Fruit fly (Drosophila melanogaster): ENCODE results near the gene CG12708.

CG12708 gene

dm6 chrX:15630815-15631214 is 44.5 kb upstream of the CG12708 start (continued):
- TF ChIP-seq CG18262 (tag; optimal IDR thresholded peaks at IDR 0.05) (no peak), unpg (GFP tag; optimal IDR thresholded peaks at IDR 0.05) (peak; percentile 15), pb (GFP tag; optimal IDR thresholded peaks at IDR 0.05) (no peak), Doc3 (GFP tag; IDR thresholded peaks at IDR 0.05; ENCODE audit: partially characterized antibody) (no peak), br (optimal IDR thresholded peaks at IDR 0.05) (no peak), sisA (GFP tag; IDR thresholded peaks at IDR 0.05) (peak; percentile 14; the same call in 1 of the 2 replicates), CG10366 (GFP tag; IDR thresholded peaks at IDR 0.05) (peak; percentile 36; the same call in 1 of the 2 replicates), dysf (GFP tag; IDR thresholded peaks at IDR 0.05) (0 out of 3 replicates have a peak, but pooled peaks have one; percentile 19), bab2 (GFP tag; optimal IDR thresholded peaks at IDR 0.05) (no peak), Xbp1 (GFP tag; optimal IDR thresholded peaks at IDR 0.05) (peak; percentile 4), kah (GFP tag; optimal IDR thresholded peaks at IDR 0.05) (no peak), CG6683 (GFP tag; optimal IDR thresholded peaks at IDR 0.05) (no peak), CG12071 (GFP tag; optimal IDR thresholded peaks at IDR 0.05) (no peak), CG9797 (GFP tag; optimal IDR thresholded peaks at IDR 0.05) (no peak), CG3847 (GFP tag; IDR thresholded peaks at IDR 0.05) (no peak), ase (GFP tag; IDR thresholded peaks at IDR 0.05) (no peak), chif (GFP tag; optimal IDR thresholded peaks at IDR 0.05) (no peak), YL-1 (GFP tag; optimal IDR thresholded peaks at IDR 0.05) (no peak), gem (tag; optimal IDR thresholded peaks at IDR 0.05) (peak; percentile 36), CG30403 (GFP tag; optimal IDR thresholded peaks at IDR 0.05) (peak; percentile 9), tap (tag; optimal IDR thresholded peaks at IDR 0.05) (no peak), lmd (GFP tag; IDR thresholded peaks at IDR 0.05) (peak; percentile 29), Hr51 (GFP tag; optimal IDR thresholded peaks at IDR 0.05) (peak in 1 of 2 experiments; percentile 37), CG3838 (GFP tag; optimal IDR thresholded peaks at IDR 0.05) (no peak), dm (GFP tag; optimal IDR thresholded peaks at IDR 0.05) (no peak), PHDP (tag; optimal IDR thresholded peaks at IDR 0.05) (peak; percentile 1), CG10565 (GFP tag; optimal IDR thresholded peaks at IDR 0.05) (no peak), NfI (GFP tag; optimal IDR thresholded peaks at IDR 0.05) (no peak), CG7839 (tag; optimal IDR thresholded peaks at IDR 0.05) (no peak), Gsc (GFP tag; IDR thresholded peaks at IDR 0.05) (no peak), bbx (GFP tag; IDR thresholded peaks at IDR 0.05; ENCODE audit: partially characterized antibody) (no peak), CG4404 (GFP tag; IDR thresholded peaks at IDR 0.05) (no peak), amos (GFP tag; IDR thresholded peaks at IDR 0.05; ENCODE audit: partially characterized antibody) (no peak), Aef1 (GFP tag; IDR thresholded peaks at IDR 0.05) (0 out of 3 replicates have a peak, but pooled peaks have one; percentile 18), CG10267 (tag; optimal IDR thresholded peaks at IDR 0.05) (no peak), zen2 (GFP tag; IDR thresholded peaks at IDR 0.05; ENCODE audit: partially characterized antibody) (no peak), CG8089 (GFP tag; optimal IDR thresholded peaks at IDR 0.05) (no peak), CG12942 (GFP tag; optimal IDR thresholded peaks at IDR 0.05) (no peak), CG2875 (GFP tag; optimal IDR thresholded peaks at IDR 0.05) (no peak), CG6254 (GFP tag; optimal IDR thresholded peaks at IDR 0.05) (no peak), MTF-1 (GFP tag; optimal IDR thresholded peaks at IDR 0.05; ENCODE audit: borderline replicate concordance) (no peak), CG7745 (tag; optimal IDR thresholded peaks at IDR 0.05) (no peak), trem (tag; optimal IDR thresholded peaks at IDR 0.05) (no peak), CG9437 (GFP tag; optimal IDR thresholded peaks at IDR 0.05) (no peak), wdn (GFP tag; IDR thresholded peaks at IDR 0.05) (no peak), CG34224 (GFP tag; IDR thresholded peaks at IDR 0.05; ENCODE audit: partially characterized antibody) (no peak), row (GFP tag; IDR thresholded peaks at IDR 0.05) (0 out of 3 replicates have a peak, but pooled peaks have one; percentile 32), hkb (optimal IDR thresholded peaks at IDR 0.05) (no peak), hkb (GFP tag; IDR thresholded peaks at IDR 0.05) (0 out of 2 replicates have a peak, but pooled peaks have one; percentile 15), CG33213 (GFP tag; optimal IDR thresholded peaks at IDR 0.05) (no peak), hth (optimal IDR thresholded peaks at IDR 0.05) (no peak)
